Worm (Caenorhabditis elegans): ENCODE measurements around the gene Y49F6B.19.

Y49F6B.19 gene

DNA sequence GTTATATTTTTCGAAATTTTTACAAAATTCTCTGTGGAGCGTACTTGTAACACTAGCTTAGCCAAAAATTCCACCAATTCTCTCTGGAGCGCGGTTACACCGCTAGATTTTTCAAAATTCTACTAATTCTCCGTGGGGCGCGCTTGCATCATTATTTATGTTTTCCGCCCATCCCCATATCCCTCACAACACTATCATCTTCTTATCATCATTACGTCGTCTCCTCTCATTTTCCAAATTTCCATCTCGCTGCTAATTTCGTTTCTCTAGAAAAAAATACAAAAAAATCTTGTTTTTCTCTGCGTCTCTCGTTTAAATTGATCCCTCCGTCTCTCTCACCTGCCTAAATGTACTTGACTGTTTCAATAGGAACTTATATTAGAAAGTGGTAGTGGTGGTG is 43.1 kb upstream of the Y49F6B.19 start:
- no peak for TF ChIP-seq nhr-12 (tag; optimal IDR thresholded peaks at IDR 0.05)
- TF ChIP-seq sem-2 (GFP tag; optimal IDR thresholded peaks at IDR 0.05) = no peak
- no peak for TF ChIP-seq cnd-1 (tag; optimal IDR thresholded peaks at IDR 0.05)
- no peak for TF ChIP-seq unc-39 (tag; optimal IDR thresholded peaks at IDR 0.05)
- TF ChIP-seq ham-2 (GFP tag; optimal IDR thresholded peaks at IDR 0.05) = no peak
- TF ChIP-seq nhr-237 (tag; optimal IDR thresholded peaks at IDR 0.05) = no peak
- TF ChIP-seq sptf-1 (tag; optimal IDR thresholded peaks at IDR 0.05) = no peak
- TF ChIP-seq tbx-8 (GFP tag; optimal IDR thresholded peaks at IDR 0.05) = no peak
- no peak for TF ChIP-seq lin-13 (tag; optimal IDR thresholded peaks at IDR 0.05)
- TF ChIP-seq nhr-2 (tag; optimal IDR thresholded peaks at IDR 0.05) = no peak
- no peak for TF ChIP-seq ceh-43 (GFP tag; optimal IDR thresholded peaks at IDR 0.05)
- no peak for TF ChIP-seq mep-1 (tag; optimal IDR thresholded peaks at IDR 0.05)

DNA sequence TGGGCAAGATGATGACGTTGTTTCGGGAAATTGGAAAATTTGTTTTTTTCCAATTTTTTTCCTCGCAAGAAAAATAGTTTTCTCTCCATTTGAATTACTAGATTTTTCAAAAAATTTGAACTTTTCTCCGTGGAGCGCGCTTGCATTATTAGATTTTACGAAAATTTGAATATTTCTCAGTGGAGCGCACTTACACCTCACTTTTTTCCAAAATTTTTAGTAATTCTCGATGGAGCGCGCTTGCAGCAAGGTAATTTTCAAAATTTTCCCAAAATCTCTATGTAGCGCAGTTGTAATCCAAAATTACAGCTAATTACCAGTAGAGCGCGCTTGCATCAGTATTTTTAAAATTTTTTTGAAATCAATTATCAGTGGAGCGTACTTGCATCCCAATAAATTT is 42.5 kb upstream of the Y49F6B.19 start:
- TF ChIP-seq bed-3 (GFP tag; optimal IDR thresholded peaks at IDR 0.05) (no peak), lsy-2 (tag; optimal IDR thresholded peaks at IDR 0.05) (no peak), elt-3 (tag; optimal IDR thresholded peaks at IDR 0.05) (no peak), tbx-8 (GFP tag; optimal IDR thresholded peaks at IDR 0.05) (no peak), unc-39 (tag; optimal IDR thresholded peaks at IDR 0.05) (no peak), drap-1 (GFP tag; optimal IDR thresholded peaks at IDR 0.05) (no peak), snpc-4 (tag; optimal IDR thresholded peaks at IDR 0.05) (no peak), M03D4.4 (tag; optimal IDR thresholded peaks at IDR 0.05) (no peak)

DNA sequence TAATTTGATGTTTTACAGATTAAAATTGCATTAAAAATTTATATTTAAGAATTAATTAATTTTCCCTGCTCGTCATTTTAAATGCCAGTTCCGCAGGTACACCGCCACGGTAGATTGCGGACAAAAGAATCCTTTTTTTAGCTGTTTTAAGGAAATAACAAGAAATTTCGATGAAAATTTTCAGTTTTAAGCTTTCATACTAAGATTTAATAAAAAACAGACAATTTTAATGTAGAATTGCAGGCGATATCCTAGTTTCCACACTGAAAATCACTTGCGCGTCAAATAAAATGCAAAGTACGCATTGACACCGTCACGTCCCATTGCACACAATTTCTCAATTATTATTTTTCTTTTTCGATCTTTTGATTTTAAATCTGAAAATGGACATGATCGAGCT is 41.3 kb upstream of the Y49F6B.19 start, which contains the start of gene dnc-3:
Gene dnc-3 (plus strand): TSS at position 272 of the 400 bp plus-strand sequence.
- peak; percentile 17 for TF ChIP-seq ceh-43 (GFP tag; optimal IDR thresholded peaks at IDR 0.05)
- TF ChIP-seq ztf-11 (tag; optimal IDR thresholded peaks at IDR 0.05) = no peak
- no peak for TF ChIP-seq nhr-12 (tag; optimal IDR thresholded peaks at IDR 0.05)
- no peak for TF ChIP-seq elt-3 (tag; optimal IDR thresholded peaks at IDR 0.05)
- peak; percentile 5 for TF ChIP-seq nhr-237 (tag; optimal IDR thresholded peaks at IDR 0.05)
- peak; percentile 14 for TF ChIP-seq mep-1 (tag; optimal IDR thresholded peaks at IDR 0.05)
- peak; percentile 29 for TF ChIP-seq lsy-2 (tag; optimal IDR thresholded peaks at IDR 0.05)
- TF ChIP-seq ces-1 (GFP tag; optimal IDR thresholded peaks at IDR 0.05) = peak; percentile 75

DNA sequence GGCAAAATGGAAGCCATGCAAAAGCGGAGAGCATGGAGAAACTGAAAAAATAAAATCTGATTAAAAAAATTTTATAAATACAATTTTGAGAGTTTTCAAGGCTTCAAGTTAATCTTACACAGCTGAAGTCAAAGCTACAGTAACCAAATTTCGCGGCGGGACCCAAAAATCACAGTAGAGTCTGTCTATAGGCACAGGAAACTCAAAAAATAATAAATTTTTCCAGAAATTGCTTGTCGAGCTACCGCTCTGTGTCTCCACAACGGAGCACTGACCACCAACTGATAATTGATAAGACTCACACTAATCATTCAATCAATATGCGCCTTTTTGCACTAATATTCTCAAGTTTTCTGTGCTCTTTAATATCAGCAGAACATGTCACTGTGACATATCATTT is 38.2 kb upstream of the Y49F6B.19 start, which contains the start of gene W10G11.19:
Gene W10G11.19 (plus strand): TSS at position 301 of the 400 bp plus-strand sequence.
- TF ChIP-seq hlh-1 (tag; optimal IDR thresholded peaks at IDR 0.05) (no peak), nhr-76 (tag; optimal IDR thresholded peaks at IDR 0.05) (no peak), mep-1 (tag; optimal IDR thresholded peaks at IDR 0.05) (no peak), mab-5 (tag; optimal IDR thresholded peaks at IDR 0.05) (no peak), elt-1 (tag; optimal IDR thresholded peaks at IDR 0.05; ENCODE audit: borderline replicate concordance, insufficient read depth) (no peak), ham-2 (GFP tag; optimal IDR thresholded peaks at IDR 0.05) (no peak), zip-8 (tag; optimal IDR thresholded peaks at IDR 0.05) (no peak), pha-4 (tag; optimal IDR thresholded peaks at IDR 0.05) (no peak), ceh-83 (GFP tag; optimal IDR thresholded peaks at IDR 0.05) (no peak), M03D4.4 (tag; optimal IDR thresholded peaks at IDR 0.05) (no peak), unc-120 (tag; optimal IDR thresholded peaks at IDR 0.05; ENCODE audit: poor library complexity, severe bottlenecking) (no peak), ceh-43 (GFP tag; optimal IDR thresholded peaks at IDR 0.05) (no peak), nhr-28 (tag; optimal IDR thresholded peaks at IDR 0.05) (no peak), drap-1 (GFP tag; optimal IDR thresholded peaks at IDR 0.05) (no peak), lin-13 (tag; optimal IDR thresholded peaks at IDR 0.05) (no peak), tbx-8 (GFP tag; optimal IDR thresholded peaks at IDR 0.05) (no peak), sptf-1 (tag; optimal IDR thresholded peaks at IDR 0.05) (no peak), ztf-11 (tag; optimal IDR thresholded peaks at IDR 0.05) (no peak), bed-3 (GFP tag; optimal IDR thresholded peaks at IDR 0.05) (no peak)

DNA sequence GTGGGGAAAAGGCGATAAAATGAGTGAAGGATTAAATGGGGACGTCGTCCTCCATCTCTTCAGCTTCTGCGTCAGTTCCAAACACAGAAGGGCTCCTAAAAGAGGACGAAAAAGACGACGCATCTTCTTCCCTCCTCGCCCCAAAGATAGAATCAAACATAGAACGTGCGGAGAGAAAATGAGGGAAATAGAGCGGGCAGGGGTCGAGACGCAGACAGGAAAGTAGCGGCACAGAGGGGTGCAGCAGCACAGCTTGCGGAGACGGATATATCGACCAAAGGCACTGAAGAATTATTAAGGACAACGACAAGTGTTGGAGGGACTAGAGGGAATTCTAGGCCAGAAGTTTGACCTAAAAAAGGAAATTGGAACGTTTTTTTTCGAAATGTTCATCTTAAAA is 35.1 kb upstream of the Y49F6B.19 start:
- no peak for TF ChIP-seq unc-39 (tag; optimal IDR thresholded peaks at IDR 0.05)
- peak; percentile 66 for TF ChIP-seq ces-1 (GFP tag; optimal IDR thresholded peaks at IDR 0.05)
- TF ChIP-seq ham-2 (GFP tag; optimal IDR thresholded peaks at IDR 0.05) = peak; percentile 45
- TF ChIP-seq ceh-39 (tag; optimal IDR thresholded peaks at IDR 0.05) = no peak
- TF ChIP-seq hlh-1 (tag; optimal IDR thresholded peaks at IDR 0.05) = peak; percentile 5
- TF ChIP-seq flh-1 (GFP tag; optimal IDR thresholded peaks at IDR 0.05) = no peak
- TF ChIP-seq cnd-1 (tag; optimal IDR thresholded peaks at IDR 0.05) = peak; percentile 42
- TF ChIP-seq pha-4 (tag; optimal IDR thresholded peaks at IDR 0.05) = no peak
- peak; percentile 10 for TF ChIP-seq ceh-83 (GFP tag; optimal IDR thresholded peaks at IDR 0.05)
- peak; percentile 68 for TF ChIP-seq unc-120 (tag; optimal IDR thresholded peaks at IDR 0.05; ENCODE audit: poor library complexity, severe bottlenecking)
- peak; percentile 1 for TF ChIP-seq drap-1 (GFP tag; optimal IDR thresholded peaks at IDR 0.05)
- TF ChIP-seq unc-62 (GFP tag; optimal IDR thresholded peaks at IDR 0.05) = no peak
- TF ChIP-seq mep-1 (tag; optimal IDR thresholded peaks at IDR 0.05) = peak; percentile 34
- no peak for TF ChIP-seq nhr-237 (tag; optimal IDR thresholded peaks at IDR 0.05)
